Fruit fly (Drosophila melanogaster) whole organism, embryonic: ENCODE results near the gene CG14062.

Source experiments
- Bgb ChIP-seq: fragments of 200-800 bp; sonication (Bioruptor generic); IDR thresholded peaks from 2 replicates; pipeline ENCODE4 v1.3.6; 2022; ENCODE audit warnings: missing biosample characterization, missing genetic modification characterization; ENCODE audit not compliant: partially characterized antibody
- CG10274 ChIP-seq: fragments of 200-800 bp; sonication (Bioruptor generic); optimal IDR thresholded peaks from 3 replicates; lab custom pipeline; 2017; ENCODE audit warnings: missing biosample characterization, mild to moderate bottlenecking, missing genetic modification characterization
- CG12104 ChIP-seq: fragments of 200-800 bp; sonication (Bioruptor generic); optimal IDR thresholded peaks from 3 replicates; lab custom pipeline; 2016; ENCODE audit warnings: missing biosample characterization, missing genetic modification characterization
- CG12219 ChIP-seq: fragments of 200-800 bp; sonication (Bioruptor generic); optimal IDR thresholded peaks from 3 replicates; lab custom pipeline; 2018; ENCODE audit warnings: missing biosample characterization, mild to moderate bottlenecking, missing genetic modification characterization
- CG14860 ChIP-seq: fragments of 200-800 bp; sonication (Bioruptor generic); IDR thresholded peaks from 3 replicates; pipeline ENCODE4 v1.3.6; 2022; ENCODE audit warnings: missing biosample characterization, missing genetic modification characterization; ENCODE audit not compliant: partially characterized antibody
- CG17186 ChIP-seq: fragments of 200-800 bp; sonication (Bioruptor generic); optimal IDR thresholded peaks from 3 replicates; lab custom pipeline; 2017; ENCODE audit warnings: missing biosample characterization, missing genetic modification reagents, missing genetic modification characterization
- CG17385 ChIP-seq: fragments of 200-800 bp; sonication (Bioruptor generic); optimal IDR thresholded peaks from 3 replicates; lab custom pipeline; 2018; ENCODE audit warnings: missing biosample characterization, mild to moderate bottlenecking, missing genetic modification characterization
- CG17802 ChIP-seq: fragments of 200-800 bp; sonication (Bioruptor generic); optimal IDR thresholded peaks from 2 replicates; lab custom pipeline; 2018; ENCODE audit warnings: missing biosample characterization, mild to moderate bottlenecking, missing genetic modification characterization, moderate library complexity
- CG17912 ChIP-seq: fragments of 200-800 bp; sonication (Bioruptor generic); optimal IDR thresholded peaks from 2 replicates; lab custom pipeline; 2018; ENCODE audit warnings: missing biosample characterization, mild to moderate bottlenecking, missing genetic modification characterization
- CG2116 ChIP-seq: fragments of 200-800 bp; sonication (Bioruptor generic); optimal IDR thresholded peaks from 3 replicates; lab custom pipeline; 2018; ENCODE audit warnings: missing biosample characterization, mild to moderate bottlenecking, missing genetic modification characterization
- CG30020 ChIP-seq: fragments of 200-800 bp; optimal IDR thresholded peaks from 2 replicates; lab custom pipeline; 2019; ENCODE audit warnings: missing biosample characterization, mild to moderate bottlenecking, missing genetic modification characterization, moderate library complexity
- CG3995 ChIP-seq: fragments of 200-800 bp; sonication (Bioruptor generic); optimal IDR thresholded peaks from 3 replicates; lab custom pipeline; 2016; ENCODE audit warnings: missing biosample characterization, missing genetic modification characterization
- CG4820 ChIP-seq: fragments of 200-800 bp; sonication (Bioruptor generic); optimal IDR thresholded peaks from 3 replicates; lab custom pipeline; 2016; ENCODE audit warnings: missing biosample characterization, missing genetic modification characterization
- CG4854 ChIP-seq: fragments of 200-800 bp; sonication (Bioruptor generic); optimal IDR thresholded peaks from 2 replicates; lab custom pipeline; 2016; ENCODE audit warnings: missing biosample characterization, missing genetic modification characterization, inconsistent platforms
- CG6254 ChIP-seq: fragments of 200-800 bp; sonication (Bioruptor generic); optimal IDR thresholded peaks from 3 replicates; lab custom pipeline; 2017; ENCODE audit warnings: mild to moderate bottlenecking, missing biosample characterization, missing genetic modification reagents, missing genetic modification characterization
- CG9932 ChIP-seq: fragments of 200-800 bp; sonication (Bioruptor generic); IDR thresholded peaks from 2 replicates; pipeline ENCODE4 v1.3.6; 2022; ENCODE audit warnings: missing biosample characterization, missing genetic modification characterization
- CTCF ChIP-seq: fragments of 200-800 bp; sonication (Bioruptor generic); optimal IDR thresholded peaks from 2 replicates; lab custom pipeline; 2017; ENCODE audit warnings: missing biosample characterization, mild to moderate bottlenecking, missing genetic modification characterization, moderate library complexity
- CoRest ChIP-seq: fragments of 200-800 bp; sonication (Bioruptor generic); optimal IDR thresholded peaks from 3 replicates; lab custom pipeline; 2018; ENCODE audit warnings: missing biosample characterization, mild to moderate bottlenecking, missing genetic modification characterization, moderate library complexity
- D ChIP-seq, 2 experiments: fragments of 200-800 bp in 1 of 2; fragments of >200 bp in 1 of 2; sonication (Bioruptor generic) in 1 of 2; optimal IDR thresholded peaks; 2 replicates in 1 of 2; 3 replicates in 1 of 2; lab custom pipeline; 2017; ENCODE audit warnings: mild to moderate bottlenecking in 1 of 2, missing biosample characterization in 1 of 2, missing genetic modification characterization in 1 of 2, missing genetic modification reagents in 1 of 2
- Dbx ChIP-seq: fragments of 200-800 bp; sonication (Bioruptor generic); IDR thresholded peaks from 3 replicates; pipeline ENCODE4 v1.3.6; 2022; ENCODE audit warnings: missing biosample characterization, missing genetic modification characterization
- Deaf1 ChIP-seq: fragments of 200-800 bp; optimal IDR thresholded peaks from 3 replicates; lab custom pipeline; 2019; ENCODE audit warnings: missing biosample characterization, mild to moderate bottlenecking, missing genetic modification characterization, moderate library complexity
- Dip2 ChIP-seq: fragments of 200-800 bp; sonication (Bioruptor generic); IDR thresholded peaks from 2 replicates; pipeline ENCODE4 v1.3.6; 2022; ENCODE audit warnings: missing biosample characterization, missing genetic modification characterization
- Dp ChIP-seq: fragments of 200-800 bp; sonication (Bioruptor generic); optimal IDR thresholded peaks from 2 replicates; lab custom pipeline; 2018; ENCODE audit warnings: missing biosample characterization, mild to moderate bottlenecking, missing genetic modification characterization, moderate library complexity
- Dref ChIP-seq: fragments of 200-800 bp; sonication (Bioruptor generic); IDR thresholded peaks from 2 replicates; pipeline ENCODE4 v1.3.6; 2022; ENCODE audit warnings: missing biosample characterization, missing genetic modification characterization
- Ets97D ChIP-seq: fragments of 200-800 bp; sonication (Bioruptor generic); optimal IDR thresholded peaks from 3 replicates; lab custom pipeline; 2016; ENCODE audit warnings: missing biosample characterization, missing genetic modification characterization
- Jarid2 ChIP-seq: fragments of 200-800 bp; sonication (Bioruptor generic); optimal IDR thresholded peaks from 3 replicates; lab custom pipeline; 2017; ENCODE audit warnings: mild to moderate bottlenecking, missing biosample characterization, missing genetic modification reagents, missing genetic modification characterization
- Myb ChIP-seq: fragments of 200-800 bp; sonication (Bioruptor generic); optimal IDR thresholded peaks from 2 replicates; lab custom pipeline; 2016; ENCODE audit warnings: missing biosample characterization, missing genetic modification characterization
- Nf-YC ChIP-seq: fragments of 200-800 bp; optimal IDR thresholded peaks from 3 replicates; lab custom pipeline; 2019; ENCODE audit warnings: missing biosample characterization, mild to moderate bottlenecking, missing genetic modification characterization, moderate library complexity
- YL-1 ChIP-seq: fragments of 200-800 bp; sonication (Bioruptor generic); optimal IDR thresholded peaks from 3 replicates; lab custom pipeline; 2017; ENCODE audit warnings: missing biosample characterization, mild to moderate bottlenecking, missing genetic modification characterization
- br ChIP-seq: fragments of >200 bp; optimal IDR thresholded peaks from 2 replicates; lab custom pipeline; 2017
- cad ChIP-seq: fragments of >200 bp; optimal IDR thresholded peaks from 2 replicates; lab custom pipeline; 2017; ENCODE audit warnings: missing biosample characterization, missing genetic modification characterization
- dati ChIP-seq: fragments of 200-800 bp; sonication (Bioruptor generic); IDR thresholded peaks from 2 replicates; pipeline ENCODE4 v1.3.6; 2022; ENCODE audit warnings: missing biosample characterization, missing genetic modification characterization
- emc ChIP-seq: fragments of 200-800 bp; sonication (Bioruptor generic); optimal IDR thresholded peaks from 2 replicates; lab custom pipeline; 2016; ENCODE audit warnings: missing biosample characterization, missing genetic modification characterization
- gfzf ChIP-seq: fragments of 200-800 bp; sonication (Bioruptor generic); optimal IDR thresholded peaks from 2 replicates; lab custom pipeline; 2016; ENCODE audit warnings: missing biosample characterization, mild to moderate bottlenecking, missing genetic modification characterization, moderate library complexity
- grn ChIP-seq: fragments of 200-800 bp; sonication (Bioruptor generic); optimal IDR thresholded peaks from 3 replicates; lab custom pipeline; 2017; ENCODE audit warnings: missing biosample characterization, missing genetic modification characterization
- hkb ChIP-seq, 2 experiments: fragments of 200-800 bp in 1 of 2; fragments of >200 bp in 1 of 2; sonication (Bioruptor generic) in 1 of 2; IDR thresholded peaks in 1 of 2; optimal IDR thresholded peaks in 1 of 2; 2 replicates each; pipeline versions ENCODE4 v1.3.6 to Lab custom; 2017 to 2022; ENCODE audit warnings: missing biosample characterization in 1 of 2, missing genetic modification characterization in 1 of 2
- kah ChIP-seq: fragments of 200-800 bp; sonication (Bioruptor generic); optimal IDR thresholded peaks from 2 replicates; lab custom pipeline; 2018; ENCODE audit warnings: missing biosample characterization, mild to moderate bottlenecking, missing genetic modification characterization
- lov ChIP-seq, 2 experiments: fragments of 200-800 bp in 1 of 2; fragments of >200 bp in 1 of 2; sonication (Bioruptor generic) in 1 of 2; IDR thresholded peaks in 1 of 2; optimal IDR thresholded peaks in 1 of 2; 2 replicates in 1 of 2; 3 replicates in 1 of 2; pipeline versions ENCODE4 v1.3.6 to Lab custom; 2017 to 2022; ENCODE audit warnings: missing biosample characterization in 1 of 2, missing genetic modification characterization in 1 of 2
- mam ChIP-seq: fragments of 200-800 bp; sonication (Bioruptor generic); optimal IDR thresholded peaks from 3 replicates; lab custom pipeline; 2016; ENCODE audit warnings: missing biosample characterization, missing genetic modification characterization
- odd ChIP-seq: fragments of 200-800 bp; sonication (Bioruptor generic); optimal IDR thresholded peaks from 2 replicates; lab custom pipeline; 2017; ENCODE audit warnings: missing biosample characterization, mild to moderate bottlenecking, missing genetic modification characterization
- pzg ChIP-seq: fragments of 200-800 bp; sonication (Bioruptor generic); optimal IDR thresholded peaks from 3 replicates; lab custom pipeline; 2018; ENCODE audit warnings: missing biosample characterization, mild to moderate bottlenecking, missing genetic modification characterization, moderate library complexity
- repo ChIP-seq: fragments of 200-800 bp; sonication (Bioruptor generic); optimal IDR thresholded peaks from 2 replicates; lab custom pipeline; 2016; ENCODE audit warnings: missing biosample characterization, missing genetic modification characterization
- rib ChIP-seq: fragments of 200-800 bp; sonication (Bioruptor generic); IDR thresholded peaks from 2 replicates; pipeline ENCODE4 v1.3.6; 2022; ENCODE audit warnings: missing biosample characterization, missing genetic modification characterization
- trem ChIP-seq: fragments of 200-800 bp; optimal IDR thresholded peaks from 3 replicates; lab custom pipeline; 2019; ENCODE audit warnings: missing biosample characterization, mild to moderate bottlenecking, missing genetic modification characterization, moderate library complexity
- vfl ChIP-seq: fragments of 200-800 bp; sonication (Bioruptor generic); optimal IDR thresholded peaks from 2 replicates; lab custom pipeline; 2016; ENCODE audit warnings: missing biosample characterization, missing genetic modification characterization
- zfh2 ChIP-seq: fragments of 200-800 bp; sonication (Bioruptor generic); optimal IDR thresholded peaks from 2 replicates; lab custom pipeline; 2016; ENCODE audit warnings: missing biosample characterization, missing genetic modification characterization

CG14062 gene

DNA sequence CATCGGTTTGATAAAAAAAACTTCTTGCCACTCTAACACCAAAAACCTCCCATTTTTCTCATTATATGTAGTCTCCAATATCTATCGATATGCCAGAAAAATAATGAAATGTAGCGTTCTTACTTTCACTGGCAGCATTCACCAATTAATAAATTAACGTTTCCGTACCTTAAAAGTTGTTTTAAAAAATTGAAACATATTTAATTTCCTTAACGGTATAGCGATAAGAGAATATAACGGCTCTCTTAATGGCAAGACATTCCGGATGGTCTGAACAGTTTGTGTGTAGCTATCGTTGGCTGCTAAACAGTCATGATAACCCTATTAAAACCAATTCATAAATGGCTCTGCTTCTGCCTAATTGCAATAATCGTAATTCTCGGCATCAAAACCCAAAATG is 6.6 kb downstream of the CG14062 start, which contains the start of gene CG9988:
Gene CG9988 (plus strand): TSS at position 301 of the 400 bp plus-strand sequence.
- no peak for TF ChIP-seq CG4820
- no peak for TF ChIP-seq cad (GFP tag; lab: Kevin White, UChicago)
- TF ChIP-seq rib (GFP tag; lab: Robert Waterston, UW), result no peak
- TF ChIP-seq kah (GFP tag; lab: Kevin White, UChicago), result no peak
- no peak for TF ChIP-seq vfl (GFP tag; lab: Kevin White, UChicago)
- no peak for TF ChIP-seq Deaf1
- TF ChIP-seq br (lab: Kevin White, UChicago), result no peak
- TF ChIP-seq lov (optimal IDR thresholded peaks at IDR 0.05; lab: Kevin White, UChicago), result no peak
- no peak for TF ChIP-seq lov (GFP tag; IDR thresholded peaks at IDR 0.05; lab: Robert Waterston, UW)
- no peak for TF ChIP-seq pzg (GFP tag; lab: Kevin White, UChicago)
- TF ChIP-seq Nf-YC, result no peak

DNA sequence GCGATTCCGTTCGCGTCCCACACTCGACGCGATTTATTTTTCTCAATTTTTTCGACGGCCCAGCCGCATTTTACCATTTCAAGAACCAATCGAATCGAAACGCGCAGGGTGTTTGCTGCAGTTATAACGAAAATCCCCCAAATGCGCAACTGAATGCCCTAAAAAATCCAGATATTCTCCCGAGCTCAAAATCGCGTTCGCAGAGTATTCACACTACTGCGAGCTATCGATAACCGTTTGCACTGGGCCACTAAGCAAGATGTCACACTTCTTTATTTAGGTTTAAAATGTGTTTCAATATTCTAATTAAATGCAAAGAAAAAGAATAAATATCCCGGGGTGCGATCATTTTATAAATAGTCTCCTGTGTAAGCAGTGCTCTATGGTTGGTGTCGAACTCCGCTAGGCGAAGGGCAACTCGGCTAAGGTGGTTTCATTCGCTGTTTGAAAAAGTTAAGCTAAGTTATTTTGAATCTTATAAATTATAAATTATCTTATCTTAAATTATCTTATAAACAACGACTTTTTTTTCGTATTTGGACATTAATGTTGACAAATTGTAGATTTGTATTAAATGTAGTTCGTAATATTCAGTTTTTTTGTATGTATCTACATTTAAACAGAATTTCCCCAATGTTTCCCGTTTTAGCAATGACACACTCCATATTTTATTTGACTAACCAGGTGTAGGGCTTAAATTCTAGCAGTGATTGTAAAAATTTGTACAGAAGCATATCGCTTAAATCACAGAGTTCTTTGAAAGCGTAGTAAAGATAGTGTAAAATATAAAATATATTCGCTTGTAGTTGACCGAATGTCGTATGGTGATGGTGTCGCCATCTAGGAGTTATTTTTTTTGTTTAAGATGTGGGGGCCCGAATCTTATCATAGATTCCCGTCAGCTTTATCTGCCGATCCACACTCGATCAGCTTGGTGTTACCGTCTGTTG is 7.4 kb downstream of the CG14062 start, which contains the start of gene CG10011:
Gene CG10011 (minus strand): TSS at position 119 of the 950 bp plus-strand sequence.
- TF ChIP-seq odd (no peak), CG2116 (GFP tag; lab: Kevin White, UChicago) (no peak), mam (peak; percentile 1), br (lab: Kevin White, UChicago) (no peak), Dp (GFP tag; lab: Kevin White, UChicago) (peak; percentile 10), YL-1 (GFP tag; lab: Kevin White, UChicago) (peak; percentile 16), CG17802 (peak; percentile 60), Bgb (GFP tag; lab: Robert Waterston, UW) (peak; percentile 55), repo (GFP tag; lab: Kevin White, UChicago) (peak; percentile 17), trem (peak; percentile 18), vfl (GFP tag; lab: Kevin White, UChicago) (no peak), CG17385 (peak; percentile 53), Myb (GFP tag; lab: Kevin White, UChicago) (peak; percentile 11), CG17912 (GFP tag; lab: Kevin White, UChicago) (no peak), CG30020 (tag; lab: Kevin White, UChicago) (peak; percentile 10), CG10274 (GFP tag; lab: Kevin White, UChicago) (no peak), zfh2 (GFP tag; lab: Kevin White, UChicago) (no peak), Jarid2 (GFP tag; lab: Kevin White, UChicago) (peak; percentile 77), CG6254 (GFP tag; lab: Kevin White, UChicago) (peak; percentile 61), Dbx (GFP tag; lab: Robert Waterston, UW) (0 out of 3 replicates have a peak, but pooled peaks have one; percentile 33), grn (peak; percentile 92), gfzf (GFP tag; lab: Kevin White, UChicago) (peak; percentile 96), D (optimal IDR thresholded peaks at IDR 0.05; lab: Kevin White, UChicago) (peak; percentile 38), D (GFP tag; optimal IDR thresholded peaks at IDR 0.05; lab: Kevin White, UChicago) (no peak), CG12219 (GFP tag; lab: Kevin White, UChicago) (no peak), Ets97D (GFP tag; lab: Kevin White, UChicago) (peak; percentile 47), CTCF (GFP tag; lab: Kevin White, UChicago) (peak; percentile 93), hkb (optimal IDR thresholded peaks at IDR 0.05; lab: Kevin White, UChicago) (peak; percentile 92), hkb (GFP tag; IDR thresholded peaks at IDR 0.05; lab: Robert Waterston, UW) (peak; percentile 20; the same call in 1 of the 2 replicates), CG14860 (GFP tag; lab: Robert Waterston, UW) (no peak), Dip2 (GFP tag; lab: Robert Waterston, UW) (peak; percentile 93), emc (no peak), CG12104 (no peak), CG9932 (peak; percentile 44), dati (GFP tag; lab: Robert Waterston, UW) (no peak), CG4854 (GFP tag; lab: Kevin White, UChicago) (no peak), CG17186 (GFP tag; lab: Kevin White, UChicago) (peak; percentile 85), Dref (GFP tag; lab: Robert Waterston, UW) (peak; percentile 32), CG3995 (peak; percentile 27), CoRest (tag; lab: Kevin White, UChicago) (peak; percentile 24)
